Fruit fly (Drosophila melanogaster) whole organism: ENCODE data around the gene CG14818.

Experiments
- CG8478 ChIP-seq: fragments of >200 bp; optimal IDR thresholded peaks from 2 replicates; lab custom pipeline; 2018; ENCODE audit warnings: inconsistent platforms
- Dll ChIP-seq: fragments of >200 bp; optimal IDR thresholded peaks from 2 replicates; lab custom pipeline; 2017
- EcR ChIP-seq, 2 experiments: fragments of >200 bp; optimal IDR thresholded peaks; 2 replicates each; lab custom pipeline; 2017; ENCODE audit warnings: missing biosample characterization in 2 of 2, missing genetic modification characterization in 2 of 2, missing genetic modification reagents in 2 of 2
- pan ChIP-seq: fragments of >200 bp; optimal IDR thresholded peaks from 2 replicates; lab custom pipeline; 2017
- psq ChIP-seq: fragments of >200 bp; optimal IDR thresholded peaks from 2 replicates; lab custom pipeline; 2017
- usp ChIP-seq: fragments of >200 bp; optimal IDR thresholded peaks from 2 replicates; lab custom pipeline; 2017; ENCODE audit warnings: missing biosample characterization, missing genetic modification characterization, mixed read lengths

DNA sequence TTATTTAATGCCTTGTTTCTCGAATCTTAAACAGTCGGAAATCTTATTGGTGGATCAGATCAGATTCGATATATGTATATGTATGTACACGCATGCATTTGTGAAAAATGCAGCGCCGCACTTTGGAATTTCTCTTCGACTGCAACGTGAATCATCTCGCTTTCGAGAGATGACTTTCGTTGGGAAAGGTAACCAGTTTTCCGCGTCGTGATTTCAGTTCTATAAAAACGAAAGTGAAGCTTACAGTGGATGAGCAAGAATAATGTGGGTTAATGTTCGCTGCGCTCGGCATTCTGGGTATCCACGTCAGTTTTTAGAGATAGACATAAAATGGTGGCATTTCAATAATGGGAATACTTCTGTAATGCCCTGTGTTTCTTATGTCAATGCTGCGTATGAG is 23.0 kb downstream of the CG14818 start:
- no peak for TF ChIP-seq psq (lab: Kevin White, UChicago)
- no peak for TF ChIP-seq pan
- no peak for TF ChIP-seq Dll (lab: Kevin White, UChicago)
- TF ChIP-seq CG8478 (lab: Kevin White, UChicago), result no peak
- TF ChIP-seq usp (GFP tag; lab: Kevin White, UChicago), result no peak
- no peak for TF ChIP-seq EcR (GFP tag; optimal IDR thresholded peaks at IDR 0.05; lab: Kevin White, UChicago)
